Worm (Caenorhabditis elegans): ENCODE data around the gene sre-29.

The sre-29 gene

ce11 chrII:12362262-12362661, 39.4 kb downstream of the sre-29 start:
- TF ChIP-seq C34B4.2 (tag; optimal IDR thresholded peaks at IDR 0.05) (no peak), ceh-88 (GFP tag; IDR thresholded peaks at IDR 0.05) (no peak), lsy-2 (tag; optimal IDR thresholded peaks at IDR 0.05) (no peak), ceh-82 (tag; optimal IDR thresholded peaks at IDR 0.05) (no peak), dpl-1 (GFP tag; optimal IDR thresholded peaks at IDR 0.05) (no peak)

DNA sequence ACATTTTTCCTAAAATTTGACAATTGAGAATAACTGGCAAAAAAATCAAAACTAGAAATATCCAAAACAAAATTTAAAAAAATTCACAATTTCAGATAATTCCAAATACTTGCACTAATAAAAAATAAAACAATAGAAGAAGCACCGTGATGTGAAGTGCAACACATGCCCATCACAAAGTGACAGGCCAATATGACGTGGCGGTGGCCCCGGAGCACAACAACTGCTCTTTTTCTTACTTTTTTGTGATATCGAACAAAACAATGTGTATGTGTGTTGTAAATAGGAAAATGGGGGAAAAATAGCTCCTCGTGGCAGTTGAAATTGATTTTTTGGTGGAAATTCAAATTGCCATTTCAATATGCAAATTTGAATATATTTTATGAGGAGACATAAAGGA, 47.9 kb downstream of the sre-29 start:
- TF ChIP-seq nhr-19 (GFP tag; conservative IDR thresholded peaks at IDR 0.05): no peak
- TF ChIP-seq rnt-1 (tag; optimal IDR thresholded peaks at IDR 0.05): peak; percentile 69
- TF ChIP-seq dsc-1 (tag; optimal IDR thresholded peaks at IDR 0.05): no peak
- peak in 1 of 2 experiments; percentile 25 for TF ChIP-seq lsy-2 (tag; optimal IDR thresholded peaks at IDR 0.05)
- TF ChIP-seq efl-1 (optimal IDR thresholded peaks at IDR 0.05): no peak
- peak in 1 of 2 experiments; percentile 56 for TF ChIP-seq efl-1 (GFP tag; optimal IDR thresholded peaks at IDR 0.05 in 1 of 2)
- TF ChIP-seq zip-4 (GFP tag; optimal IDR thresholded peaks at IDR 0.05): no peak
- no peak for TF ChIP-seq nhr-20 (tag; optimal IDR thresholded peaks at IDR 0.05)
- TF ChIP-seq nhr-71 (tag; optimal IDR thresholded peaks at IDR 0.05): peak; percentile 24
- TF ChIP-seq lin-14 (GFP tag; optimal IDR thresholded peaks at IDR 0.05): peak; percentile 51
- no peak for TF ChIP-seq ceh-63 (GFP tag; optimal IDR thresholded peaks at IDR 0.05)
- peak; percentile 1 for TF ChIP-seq snu-23 (GFP tag; optimal IDR thresholded peaks at IDR 0.05)
- no peak for TF ChIP-seq nhr-90 (tag; optimal IDR thresholded peaks at IDR 0.05; ENCODE audit: poor library complexity)
- no peak for TF ChIP-seq elt-2 (tag; optimal IDR thresholded peaks at IDR 0.05)
- peak in 1 of 2 experiments; percentile 14 for TF ChIP-seq mdl-1 (tag; optimal IDR thresholded peaks at IDR 0.05)
- TF ChIP-seq pag-3 (tag; optimal IDR thresholded peaks at IDR 0.05; ENCODE audit: borderline replicate concordance, insufficient read depth): no peak
- no peak for TF ChIP-seq skn-1 (tag; optimal IDR thresholded peaks at IDR 0.05)
- TF ChIP-seq ceh-88 (GFP tag; IDR thresholded peaks at IDR 0.05): no peak

DNA sequence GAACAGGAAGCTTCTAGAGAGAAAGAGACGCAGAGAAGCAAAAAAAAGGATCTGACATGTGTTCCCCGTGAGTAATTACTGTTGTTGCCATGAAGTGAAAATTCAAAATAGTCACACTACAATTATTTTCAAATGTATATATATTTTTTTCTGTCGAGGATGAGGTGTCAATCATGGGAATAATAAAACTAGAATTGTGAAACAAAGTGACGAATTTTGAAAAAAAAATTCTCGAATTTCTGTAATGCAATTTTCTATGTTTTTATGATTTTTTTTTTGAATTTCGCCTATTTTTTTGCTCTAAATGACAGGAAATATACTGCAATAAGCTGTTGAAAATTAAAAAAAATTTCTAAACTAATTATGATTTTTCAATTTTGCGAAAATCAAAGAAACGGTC, 48.6 kb downstream of the sre-29 start:
- TF ChIP-seq efl-1 (optimal IDR thresholded peaks at IDR 0.05): no peak
- no peak for TF ChIP-seq efl-1 (GFP tag; optimal IDR thresholded peaks at IDR 0.05 in 1 of 2)
- TF ChIP-seq skn-1 (tag; optimal IDR thresholded peaks at IDR 0.05): no peak
- no peak for TF ChIP-seq nhr-76 (tag; optimal IDR thresholded peaks at IDR 0.05)
- no peak for TF ChIP-seq lir-3 (tag; optimal IDR thresholded peaks at IDR 0.05; ENCODE audit: poor library complexity)
- TF ChIP-seq ceh-82 (tag; optimal IDR thresholded peaks at IDR 0.05): no peak
- no peak for TF ChIP-seq elt-2 (tag; optimal IDR thresholded peaks at IDR 0.05)
- TF ChIP-seq unc-86 (tag; optimal IDR thresholded peaks at IDR 0.05): no peak
- no peak for TF ChIP-seq hlh-4 (tag; optimal IDR thresholded peaks at IDR 0.05)
- TF ChIP-seq ceh-63 (GFP tag; optimal IDR thresholded peaks at IDR 0.05): no peak
- no peak for TF ChIP-seq pax-3 (tag; optimal IDR thresholded peaks at IDR 0.05)
- TF ChIP-seq lin-14 (GFP tag; optimal IDR thresholded peaks at IDR 0.05): no peak
- no peak for TF ChIP-seq snpc-4 (tag; optimal IDR thresholded peaks at IDR 0.05)
- TF ChIP-seq nhr-237 (tag; optimal IDR thresholded peaks at IDR 0.05): no peak
- TF ChIP-seq vab-15 (tag; optimal IDR thresholded peaks at IDR 0.05): no peak

DNA sequence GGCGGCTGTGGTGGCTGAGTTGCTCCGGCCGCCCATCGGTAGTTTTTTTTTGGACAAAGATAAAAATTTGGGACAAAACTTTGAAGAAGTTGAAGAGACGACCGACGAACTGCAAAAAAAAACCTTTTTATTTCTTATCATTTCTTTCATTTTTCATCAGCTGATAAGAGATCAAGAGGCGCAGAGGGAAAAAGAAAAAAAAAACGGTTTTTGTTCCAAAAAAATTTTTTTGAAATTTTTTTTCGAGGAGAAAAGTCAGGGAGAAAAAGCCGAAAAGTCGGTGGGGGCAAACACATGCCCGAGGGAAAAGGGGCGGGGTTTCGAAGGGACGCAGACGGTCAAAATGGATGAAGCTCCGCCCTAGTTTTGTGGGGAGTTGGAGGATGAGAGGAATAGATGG, 49.6 kb downstream of the sre-29 start, which contains the start of gene ras-1:
ras-1 (minus strand) TSS at position 129 of the 400 bp plus-strand sequence.
- no peak for TF ChIP-seq efl-1 (optimal IDR thresholded peaks at IDR 0.05)
- TF ChIP-seq efl-1 (GFP tag; optimal IDR thresholded peaks at IDR 0.05 in 1 of 2): peak in 1 of 2 experiments; percentile 51
- no peak for TF ChIP-seq tlp-1 (tag; optimal IDR thresholded peaks at IDR 0.05)
- peak in 1 of 2 experiments; percentile 2 for TF ChIP-seq lsy-2 (tag; optimal IDR thresholded peaks at IDR 0.05)
- no peak for TF ChIP-seq nhr-47 (tag; optimal IDR thresholded peaks at IDR 0.05)
- peak; percentile 1 for TF ChIP-seq blmp-1 (tag; optimal IDR thresholded peaks at IDR 0.05)
- peak; percentile 26 for TF ChIP-seq elt-2 (tag; optimal IDR thresholded peaks at IDR 0.05)

ce11 chrII:12350737-12351275, 50.9 kb downstream of the sre-29 start:
- TF ChIP-seq tbx-2 (tag; optimal IDR thresholded peaks at IDR 0.05) (no peak), lsy-2 (tag; optimal IDR thresholded peaks at IDR 0.05) (peak in 1 of 2 experiments; percentile 72), lin-39 (tag; optimal IDR thresholded peaks at IDR 0.05) (no peak), nhr-20 (tag; optimal IDR thresholded peaks at IDR 0.05) (peak; percentile 13), ztf-11 (tag; optimal IDR thresholded peaks at IDR 0.05) (no peak), lin-14 (GFP tag; optimal IDR thresholded peaks at IDR 0.05) (peak; percentile 54), nhr-71 (tag; optimal IDR thresholded peaks at IDR 0.05) (peak; percentile 25), blmp-1 (tag; optimal IDR thresholded peaks at IDR 0.05) (peak; percentile 12), F16B12.6 (tag; optimal IDR thresholded peaks at IDR 0.05) (no peak), snu-23 (GFP tag; optimal IDR thresholded peaks at IDR 0.05) (peak; percentile 40), nhr-85 (tag) (peak; percentile 83), hlh-17 (GFP tag; optimal IDR thresholded peaks at IDR 0.05; ENCODE audit: borderline replicate concordance) (no peak), lin-35 (GFP tag; optimal IDR thresholded peaks at IDR 0.05) (peak in 1 of 2 experiments; percentile 17), mef-2 (tag; optimal IDR thresholded peaks at IDR 0.05) (no peak), mep-1 (tag; optimal IDR thresholded peaks at IDR 0.05) (peak; percentile 34), C16A3.4 (tag; optimal IDR thresholded peaks at IDR 0.05) (no peak), ceh-82 (tag; optimal IDR thresholded peaks at IDR 0.05) (peak in 1 of 3 experiments; percentile 1)

Data from whole organism, L1 larva.